Worm (Caenorhabditis elegans) whole organism, mixed stage, embryonic: ENCODE measurements around the gene ttbk-6.

ENCODE experiments used
- unc-39 ChIP-seq: fragments of 150-350 bp; optimal IDR thresholded peaks from 2 replicates; lab custom pipeline; 2014; ENCODE audit warnings: missing biosample characterization, missing genetic modification characterization
- unc-62 ChIP-seq: fragments of 150-350 bp; optimal IDR thresholded peaks from 2 replicates; lab custom pipeline; 2014; ENCODE audit warnings: missing biosample characterization, missing genetic modification reagents, missing genetic modification characterization

ce11 chrIII:5044709-5045108 lies 29.8 kb upstream of the ttbk-6 start, which contains the start of gene C45G9.14:
- no peak for TF ChIP-seq unc-62
- TF ChIP-seq unc-39: no peak
